Fruit fly (Drosophila melanogaster) S2 (cell line): ENCODE results near the gene CG32554.

Experiments
- CG8478 ChIP-seq: fragments of >200 bp; optimal IDR thresholded peaks from 2 replicates; lab custom pipeline; 2018
- CTCF ChIP-seq, 2 experiments: fragments of >200 bp; optimal IDR thresholded peaks; 2 replicates each; lab custom pipeline; 2018

DNA sequence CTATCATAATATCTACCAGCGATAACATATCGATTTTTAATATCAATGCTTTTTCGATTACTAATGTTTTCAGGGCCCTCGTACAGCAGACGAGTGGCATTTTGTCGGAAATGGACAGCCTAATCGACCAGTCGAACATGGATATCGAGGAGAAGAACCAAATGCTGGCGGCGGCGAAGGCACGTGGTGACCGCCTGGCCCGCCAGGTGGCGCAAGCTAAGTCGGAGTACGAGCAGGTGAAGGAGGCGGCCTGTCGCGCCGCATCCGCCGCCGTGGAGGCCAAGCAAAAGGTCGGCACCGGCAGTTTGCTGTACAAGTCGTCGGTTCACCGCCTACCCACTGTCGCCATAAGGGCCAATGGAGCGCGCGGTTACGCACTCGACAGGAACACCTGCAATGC, 32.1 kb upstream of the CG32554 start:
- no peak for TF ChIP-seq CG8478 (lab: Kevin White, UChicago)
- TF ChIP-seq CTCF (optimal IDR thresholded peaks at IDR 0.05; lab: Kevin White, UChicago), result peak; percentile 84 to 87
